Worm (Caenorhabditis elegans): ENCODE data around the gene fbxa-131.

Gene fbxa-131

ce11 chrV:19755260-19755659, 17.0 kb downstream of the fbxa-131 start, which contains the start of gene clec-50:
Gene clec-50 (minus strand): TSS chrV:19755368.
- TF ChIP-seq W03F9.2 (tag; optimal IDR thresholded peaks at IDR 0.05): no peak
- TF ChIP-seq dao-5 (tag; optimal IDR thresholded peaks at IDR 0.05): no peak
- TF ChIP-seq him-1 (tag; optimal IDR thresholded peaks at IDR 0.05): no peak

DNA sequence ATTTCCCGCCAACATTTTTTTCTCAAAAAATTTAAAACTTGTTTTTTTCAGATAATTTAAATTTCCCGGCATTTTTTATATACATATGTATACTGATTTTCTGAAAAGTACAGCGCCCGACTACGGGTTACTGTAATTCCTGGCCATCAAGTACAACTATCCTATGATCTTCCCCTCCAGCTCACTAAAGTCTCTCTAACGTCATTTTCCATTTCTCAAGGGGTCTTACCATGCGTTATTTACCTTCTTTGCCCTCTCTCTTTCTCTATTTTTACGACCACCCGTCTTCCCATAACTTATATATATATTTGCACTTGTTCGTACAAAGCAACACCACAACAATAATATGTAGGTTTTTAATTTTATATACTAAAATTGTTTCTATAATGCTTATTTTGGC, 18.0 kb downstream of the fbxa-131 start, which contains the start of gene W04E12.9:
TSS of gene W04E12.9 (plus strand) at position 301 of the 400 bp plus-strand sequence.
- no peak for TF ChIP-seq him-1 (tag; optimal IDR thresholded peaks at IDR 0.05)
- no peak for TF ChIP-seq W03F9.2 (tag; optimal IDR thresholded peaks at IDR 0.05)
- TF ChIP-seq dao-5 (tag; optimal IDR thresholded peaks at IDR 0.05): no peak

DNA sequence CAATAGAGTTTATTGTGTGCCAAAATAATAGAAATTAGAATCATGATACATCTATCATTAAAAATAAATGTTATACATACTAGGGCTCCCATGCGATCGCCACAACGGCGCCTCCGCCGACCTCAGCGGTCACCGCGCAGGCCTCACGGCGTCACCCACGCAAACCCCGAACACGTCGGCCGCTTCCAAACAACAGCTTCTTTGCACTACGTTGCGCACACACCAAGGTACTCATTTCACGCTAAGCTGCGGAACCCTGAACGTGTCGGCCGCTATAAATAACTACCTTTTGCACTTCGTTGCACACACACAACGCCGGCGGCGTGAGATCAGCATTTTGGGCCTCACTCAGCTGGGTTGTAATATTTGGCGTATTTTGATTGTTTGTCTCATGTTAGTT, 21.1 kb downstream of the fbxa-131 start:
- TF ChIP-seq dao-5 (tag; optimal IDR thresholded peaks at IDR 0.05) (no peak), him-1 (tag; optimal IDR thresholded peaks at IDR 0.05) (no peak), W03F9.2 (tag; optimal IDR thresholded peaks at IDR 0.05) (no peak)

DNA sequence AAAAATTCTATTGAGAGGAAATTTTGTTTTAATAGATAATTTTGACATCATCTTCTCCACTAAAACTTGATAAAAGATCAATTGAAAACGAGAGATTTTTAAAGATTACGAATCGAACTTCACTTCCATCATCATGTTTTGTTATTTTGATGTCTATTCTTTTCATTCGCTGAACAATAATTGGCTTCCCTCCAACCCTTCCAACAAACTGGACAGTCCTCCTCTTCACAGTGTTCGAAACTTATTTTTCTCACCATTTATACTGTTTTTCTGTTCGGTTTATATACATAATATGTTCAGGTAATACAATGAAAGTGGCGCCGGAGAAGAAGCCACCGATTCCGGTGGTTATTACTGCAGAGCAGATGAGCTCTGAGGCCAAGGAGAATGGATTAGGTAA, 22.5 kb downstream of the fbxa-131 start, which contains the start of gene M162.5:
TSS of gene M162.5 (plus strand) at position 301 of the 400 bp plus-strand sequence.
- TF ChIP-seq him-1 (tag; optimal IDR thresholded peaks at IDR 0.05): no peak

DNA sequence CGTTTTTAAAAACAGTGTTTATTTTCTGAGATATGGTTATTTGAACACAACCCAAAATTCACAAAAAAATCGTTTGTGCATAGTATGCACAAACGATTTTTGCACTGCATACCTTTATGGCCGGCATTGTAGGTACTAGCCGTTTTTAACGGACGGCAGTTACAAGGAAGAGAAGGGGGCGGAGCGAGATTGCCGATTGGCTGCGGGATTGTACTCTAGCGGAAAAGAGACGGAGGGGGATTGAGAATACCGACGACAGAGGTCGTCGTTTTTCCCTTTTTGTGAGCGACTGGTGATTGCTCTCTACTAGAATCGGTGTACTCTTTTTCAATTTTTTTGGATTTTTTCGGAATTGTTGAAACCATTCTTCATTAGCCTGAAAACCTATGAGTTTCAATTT, 29.5 kb downstream of the fbxa-131 start:
- no peak for TF ChIP-seq him-1 (tag; optimal IDR thresholded peaks at IDR 0.05)
- TF ChIP-seq W03F9.2 (tag; optimal IDR thresholded peaks at IDR 0.05): no peak
- no peak for TF ChIP-seq dao-5 (tag; optimal IDR thresholded peaks at IDR 0.05)

DNA sequence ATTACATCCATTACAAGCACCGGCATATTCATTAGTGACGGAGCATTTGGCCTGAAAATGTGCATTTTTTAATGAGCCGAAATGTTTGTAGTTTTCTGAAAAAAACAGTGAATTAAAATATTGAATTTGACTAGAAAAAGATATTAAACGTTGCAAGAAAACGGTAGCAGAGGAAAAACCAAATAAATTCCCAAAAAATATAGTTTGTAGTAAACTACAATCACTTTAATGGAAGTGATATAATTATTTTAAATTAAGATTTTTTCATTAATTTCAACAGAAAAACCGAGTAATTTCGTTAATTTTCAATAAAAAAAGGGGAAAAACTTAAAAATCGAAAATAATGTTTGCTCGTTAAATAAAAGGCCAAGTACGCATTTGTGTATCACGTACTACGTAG, 33.4 kb downstream of the fbxa-131 start, which contains the start of gene M162.15:
TSS of gene M162.15 (minus strand) at position 101 of the 400 bp plus-strand sequence.
- TF ChIP-seq him-1 (tag; optimal IDR thresholded peaks at IDR 0.05) (no peak), dao-5 (tag; optimal IDR thresholded peaks at IDR 0.05) (no peak), W03F9.2 (tag; optimal IDR thresholded peaks at IDR 0.05) (no peak)

- TF ChIP-seq W03F9.2 (tag; optimal IDR thresholded peaks at IDR 0.05) (no peak), him-1 (tag; optimal IDR thresholded peaks at IDR 0.05) (no peak), dao-5 (tag; optimal IDR thresholded peaks at IDR 0.05) (no peak)
These were observed 39.0 kb downstream of the fbxa-131 start, which contains the start of gene fbxa-118 for ce11 chrV:19777227-19777626. Gene fbxa-118 (minus strand): TSS chrV:19777327.

- TF ChIP-seq him-1 (tag; optimal IDR thresholded peaks at IDR 0.05) (no peak), dao-5 (tag; optimal IDR thresholded peaks at IDR 0.05) (no peak), W03F9.2 (tag; optimal IDR thresholded peaks at IDR 0.05) (no peak)
These were observed 40.4 kb downstream of the fbxa-131 start, which contains the start of gene fbxa-194 for ce11 chrV:19778608-19779007. Gene fbxa-194 (minus strand): TSS chrV:19778708.

DNA sequence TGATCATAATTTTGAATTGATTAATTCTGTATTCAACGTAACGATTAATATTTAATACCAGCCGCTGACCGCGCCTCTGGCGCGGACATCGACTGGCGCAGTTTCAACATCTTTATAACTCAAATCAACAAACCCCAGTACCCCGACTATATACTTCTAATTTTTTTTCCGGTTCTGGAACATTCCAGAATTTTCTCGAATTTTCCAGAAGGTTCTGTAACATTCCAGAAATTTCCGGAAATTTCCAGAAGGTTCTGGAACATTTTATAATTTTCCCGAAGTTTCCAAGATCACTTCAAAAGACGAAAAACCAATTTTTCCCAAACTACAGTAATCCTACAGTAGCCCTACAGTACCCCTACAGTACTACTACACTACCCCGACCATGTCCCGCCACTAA, 41.0 kb downstream of the fbxa-131 start:
- TF ChIP-seq him-1 (tag; optimal IDR thresholded peaks at IDR 0.05) (no peak), W03F9.2 (tag; optimal IDR thresholded peaks at IDR 0.05) (no peak), dao-5 (tag; optimal IDR thresholded peaks at IDR 0.05) (no peak)

DNA sequence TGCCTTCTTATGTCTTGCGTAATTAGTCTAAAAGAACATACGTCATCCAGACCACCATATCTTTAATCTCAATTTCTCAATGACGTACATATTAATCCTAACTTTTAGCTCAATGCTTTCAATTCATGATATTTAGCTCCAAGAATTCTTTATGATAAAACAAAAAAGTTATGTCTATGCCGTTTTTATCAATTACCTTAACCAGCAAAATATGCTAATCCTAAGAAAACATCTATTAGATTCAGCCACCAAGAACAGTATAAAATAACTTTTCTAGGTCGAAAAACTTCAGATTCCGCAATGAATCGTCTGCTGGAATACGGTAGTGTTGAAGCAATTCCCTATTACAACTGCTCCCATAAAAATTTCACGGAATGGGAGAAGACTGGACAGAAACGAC, 45.6 kb downstream of the fbxa-131 start, which contains the start of gene srt-45:
TSS of gene srt-45 (plus strand) at position 301 of the 400 bp plus-strand sequence.
- no peak for TF ChIP-seq W03F9.2 (tag; optimal IDR thresholded peaks at IDR 0.05)
- TF ChIP-seq dao-5 (tag; optimal IDR thresholded peaks at IDR 0.05): no peak
- TF ChIP-seq him-1 (tag; optimal IDR thresholded peaks at IDR 0.05): no peak

ce11 chrV:19788360-19788759, 50.1 kb downstream of the fbxa-131 start, which contains the start of gene clec-258:
Gene clec-258 (plus strand): TSS chrV:19788440.
- no peak for TF ChIP-seq dao-5 (tag; optimal IDR thresholded peaks at IDR 0.05)

Measured in whole organism, L4/young adult.